Worm (Caenorhabditis elegans): Measurements from ENCODE around the gene rps-2.

- TF ChIP-seq ets-7 (tag; optimal IDR thresholded peaks at IDR 0.05) (no peak), hmbx-1 (tag; optimal IDR thresholded peaks at IDR 0.05) (no peak), B0310.2 (tag; optimal IDR thresholded peaks at IDR 0.05) (no peak), tbx-11 (GFP tag; IDR thresholded peaks at IDR 0.05) (no peak), F13C5.2 (tag; optimal IDR thresholded peaks at IDR 0.05) (no peak), tra-4 (tag; optimal IDR thresholded peaks at IDR 0.05) (no peak), flt-1 (GFP tag; IDR thresholded peaks at IDR 0.05) (no peak), ceh-13 (GFP tag; optimal IDR thresholded peaks at IDR 0.05) (no peak), ama-1 (optimal IDR thresholded peaks at IDR 0.05) (no peak), tbx-37 (GFP tag; conservative IDR thresholded peaks at IDR 0.05) (no peak), ceh-36 (tag; optimal IDR thresholded peaks at IDR 0.05) (no peak), aly-1 (tag; optimal IDR thresholded peaks at IDR 0.05) (no peak), scrt-1 (GFP tag; IDR thresholded peaks at IDR 0.05) (no peak)
Observed at ce11 chrIV:7903359-7903758, 22.8 kb downstream of the rps-2 start, which contains the start of gene C49H3.6.

All from whole organism, early embryonic.